Worm (Caenorhabditis elegans): ENCODE results near the gene shk-1.
"Not testable (repeated sequence)": the region's sequence is repeated elsewhere in the genome, so short reads cannot be mapped to it uniquely, and the experiment has no call there.

shk-1 gene

ce11 chrII:9757651-9758282 is at the start of gene shk-1:
Gene shk-1, plus strand, starts transcription at chrII:9758232.
- TF ChIP-seq him-1 (tag; optimal IDR thresholded peaks at IDR 0.05), result no peak
- no peak for TF ChIP-seq W03F9.2 (tag; optimal IDR thresholded peaks at IDR 0.05)
- no peak for TF ChIP-seq dao-5 (tag; optimal IDR thresholded peaks at IDR 0.05)

ce11 chrII:9708835-9709299 is 49.2 kb upstream of the shk-1 start, which contains the start of gene glt-5:
Gene glt-5, minus strand, starts transcription at chrII:9708885.
- TF ChIP-seq W03F9.2 (tag; optimal IDR thresholded peaks at IDR 0.05) (no peak), dao-5 (tag; optimal IDR thresholded peaks at IDR 0.05) (no peak), him-1 (tag; optimal IDR thresholded peaks at IDR 0.05) (no peak)

ce11 chrII:9713083-9713482 is 44.9 kb upstream of the shk-1 start:
- TF ChIP-seq W03F9.2 (tag; optimal IDR thresholded peaks at IDR 0.05) (no peak), dao-5 (tag; optimal IDR thresholded peaks at IDR 0.05) (no peak), him-1 (tag; optimal IDR thresholded peaks at IDR 0.05) (no peak)

ce11 chrII:9716417-9717039 is 41.5 kb upstream of the shk-1 start, which contains the start of gene wee-1.3:
Gene wee-1.3, minus strand, starts transcription at chrII:9716467.
- TF ChIP-seq W03F9.2 (tag; optimal IDR thresholded peaks at IDR 0.05) (peak; percentile 79), him-1 (tag; optimal IDR thresholded peaks at IDR 0.05) (no peak)

DNA sequence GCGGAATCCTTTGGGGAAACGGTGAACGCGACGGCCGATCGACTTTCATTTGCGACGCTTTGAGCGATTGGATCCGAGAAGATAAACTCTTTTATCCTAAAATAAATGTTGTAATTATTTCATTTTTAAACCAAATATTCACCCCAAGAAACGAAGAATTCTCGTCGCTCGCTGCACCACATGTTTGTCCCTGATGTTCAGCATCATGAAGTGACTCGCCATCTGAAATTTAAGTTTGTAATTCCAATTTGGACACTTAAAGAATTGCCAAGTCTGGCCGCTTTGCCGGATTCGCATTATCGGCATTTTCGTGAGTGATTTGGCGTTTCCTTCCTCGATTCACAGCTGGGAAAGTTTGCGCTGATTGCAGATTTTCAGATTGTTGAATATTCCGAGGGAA is 40.1 kb upstream of the shk-1 start, which contains the start of gene Y53C12A.6:
Y53C12A.6 (minus strand) TSS at position 101 of the 400 bp plus-strand sequence.
- no peak for TF ChIP-seq dao-5 (tag; optimal IDR thresholded peaks at IDR 0.05)
- no peak for TF ChIP-seq W03F9.2 (tag; optimal IDR thresholded peaks at IDR 0.05)
- no peak for TF ChIP-seq him-1 (tag; optimal IDR thresholded peaks at IDR 0.05)

- TF ChIP-seq dao-5, W03F9.2, him-1 (tag; optimal IDR thresholded peaks at IDR 0.05): not testable (repeated sequence)
Observed at ce11 chrII:9718631-9719252, 39.3 kb upstream of the shk-1 start, which contains the start of gene Y53C12A.11. Gene Y53C12A.11, minus strand, starts transcription at chrII:9718698.

DNA sequence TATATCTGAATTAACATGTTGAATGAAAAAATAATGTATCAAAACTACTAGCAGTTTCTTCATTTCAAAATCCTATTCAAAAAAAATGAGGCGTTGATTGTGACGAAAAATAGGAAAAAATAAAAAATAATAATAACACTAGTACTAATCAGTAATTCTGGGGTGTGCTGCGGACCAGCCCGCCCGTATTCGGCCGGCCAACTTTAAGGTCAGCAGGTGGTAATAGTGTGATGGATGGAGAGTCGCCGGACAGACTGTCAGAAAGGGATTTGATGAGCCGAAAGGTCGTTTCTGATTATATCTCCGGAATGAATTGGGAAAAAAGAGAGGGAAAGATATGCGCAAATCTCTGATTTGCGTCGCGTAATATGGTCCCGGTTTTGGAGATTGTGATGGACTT is 33.6 kb upstream of the shk-1 start, which contains the start of gene cutl-2:
cutl-2 (minus strand) TSS at position 210 of the 400 bp plus-strand sequence.
- no peak for TF ChIP-seq dao-5 (tag; optimal IDR thresholded peaks at IDR 0.05)

- no peak for TF ChIP-seq him-1 (tag; optimal IDR thresholded peaks at IDR 0.05)
- TF ChIP-seq dao-5 (tag; optimal IDR thresholded peaks at IDR 0.05), result no peak
- TF ChIP-seq W03F9.2 (tag; optimal IDR thresholded peaks at IDR 0.05), result no peak
Observed at ce11 chrII:9725056-9725455, 33.0 kb upstream of the shk-1 start.

ce11 chrII:9727192-9727699 is 30.8 kb upstream of the shk-1 start:
- TF ChIP-seq him-1 (tag; optimal IDR thresholded peaks at IDR 0.05) (no peak), W03F9.2 (tag; optimal IDR thresholded peaks at IDR 0.05) (no peak), dao-5 (tag; optimal IDR thresholded peaks at IDR 0.05) (no peak)

DNA sequence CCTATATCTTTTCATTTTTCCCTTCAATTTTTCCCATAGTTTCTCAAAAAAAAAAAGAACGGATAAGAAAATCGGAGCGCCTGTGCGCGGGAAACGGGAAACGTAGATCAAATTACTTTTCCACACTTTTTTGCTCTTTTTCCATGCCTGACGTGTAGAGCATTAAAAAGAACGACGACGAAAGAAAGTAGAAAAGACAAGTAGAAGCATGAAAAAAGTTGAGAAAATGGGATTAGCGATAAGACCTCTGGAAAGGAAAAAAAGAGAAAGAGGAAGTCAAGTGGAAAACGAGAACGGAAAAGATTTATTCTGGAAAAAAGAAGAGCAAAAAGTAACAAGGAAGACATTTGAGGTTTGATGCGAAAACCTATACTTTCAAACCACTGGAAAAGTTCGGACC is 29.5 kb upstream of the shk-1 start:
- TF ChIP-seq him-1 (tag; optimal IDR thresholded peaks at IDR 0.05), result no peak
- no peak for TF ChIP-seq W03F9.2 (tag; optimal IDR thresholded peaks at IDR 0.05)
- TF ChIP-seq dao-5 (tag; optimal IDR thresholded peaks at IDR 0.05), result no peak

ce11 chrII:9729196-9729595 is 28.8 kb upstream of the shk-1 start:
- no peak for TF ChIP-seq him-1 (tag; optimal IDR thresholded peaks at IDR 0.05)

DNA sequence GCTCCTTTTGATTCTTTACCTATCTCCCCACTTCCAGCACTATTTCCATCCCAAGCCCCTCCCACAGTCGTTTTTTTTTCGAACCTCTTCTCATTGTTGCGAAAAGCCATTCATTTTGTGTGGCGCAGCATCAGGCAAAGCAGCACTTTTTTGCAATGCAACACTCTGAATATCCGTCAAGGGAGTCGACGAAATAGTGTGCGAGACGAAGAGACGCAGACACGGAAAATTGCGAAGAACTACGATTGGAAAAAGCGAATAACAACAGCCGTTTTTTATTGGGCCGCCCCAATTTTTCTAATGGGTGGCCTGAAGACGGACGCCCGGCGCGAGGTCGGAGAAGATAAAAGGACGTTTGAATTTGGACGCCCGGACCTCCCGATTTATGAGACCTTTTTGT is 28.2 kb upstream of the shk-1 start:
- TF ChIP-seq W03F9.2 (tag; optimal IDR thresholded peaks at IDR 0.05), result no peak
- TF ChIP-seq dao-5 (tag; optimal IDR thresholded peaks at IDR 0.05), result no peak
- TF ChIP-seq him-1 (tag; optimal IDR thresholded peaks at IDR 0.05), result no peak

ce11 chrII:9731810-9732209 is 26.2 kb upstream of the shk-1 start, which contains the start of gene mab-3:
Gene mab-3, plus strand, starts transcription at chrII:9732137.
- TF ChIP-seq him-1, W03F9.2, dao-5 (tag; optimal IDR thresholded peaks at IDR 0.05): not testable (repeated sequence)

DNA sequence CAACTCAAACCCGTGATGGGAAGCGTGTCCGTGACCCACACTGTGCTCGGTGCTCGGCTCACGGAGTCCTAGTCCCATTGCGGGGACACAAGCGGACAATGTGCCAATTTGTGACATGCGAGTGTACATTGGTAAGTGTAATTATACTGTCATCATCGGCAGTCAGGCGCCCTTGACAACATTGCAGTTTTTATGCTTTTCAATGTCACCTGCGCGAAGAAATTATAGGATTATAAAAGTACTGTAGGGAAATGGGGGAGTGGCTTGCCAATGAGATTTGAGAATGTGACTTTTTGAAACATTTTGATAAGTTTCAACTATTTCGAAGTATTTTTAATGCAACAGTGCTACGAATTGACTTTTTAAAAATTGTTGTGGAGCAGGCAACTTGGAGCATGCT is 22.2 kb upstream of the shk-1 start:
- no peak for TF ChIP-seq dao-5 (tag; optimal IDR thresholded peaks at IDR 0.05)
- no peak for TF ChIP-seq W03F9.2 (tag; optimal IDR thresholded peaks at IDR 0.05)
- TF ChIP-seq him-1 (tag; optimal IDR thresholded peaks at IDR 0.05), result no peak
